Worm (Caenorhabditis elegans): ENCODE results near the gene sdc-3.

The sdc-3 gene

ce11 chrV:15063987-15064386 lies 16.0 kb upstream of the sdc-3 start, which contains the start of gene rap-2:
TSS of gene rap-2 (minus strand) at chrV:15064087.
- TF ChIP-seq C34F6.9 (tag; optimal IDR thresholded peaks at IDR 0.05) (no peak), ztf-11 (tag; optimal IDR thresholded peaks at IDR 0.05) (no peak), crh-2 (tag; optimal IDR thresholded peaks at IDR 0.05) (no peak), ztf-1 (GFP tag; conservative IDR thresholded peaks at IDR 0.05) (no peak), mab-5 (tag; optimal IDR thresholded peaks at IDR 0.05) (no peak), ceh-16 (tag; optimal IDR thresholded peaks at IDR 0.05) (no peak), ZK546.5 (tag; optimal IDR thresholded peaks at IDR 0.05) (no peak)

- TF ChIP-seq R02D3.7 (tag; optimal IDR thresholded peaks at IDR 0.05) (no peak), nhr-12 (tag; optimal IDR thresholded peaks at IDR 0.05) (no peak), ceh-16 (tag; optimal IDR thresholded peaks at IDR 0.05) (no peak), mdl-1 (tag; optimal IDR thresholded peaks at IDR 0.05) (no peak), lsy-2 (tag; optimal IDR thresholded peaks at IDR 0.05) (no peak), peb-1 (tag; optimal IDR thresholded peaks at IDR 0.05) (no peak), lin-39 (tag; optimal IDR thresholded peaks at IDR 0.05) (no peak), nhr-6 (tag; optimal IDR thresholded peaks at IDR 0.05) (no peak), mab-5 (tag; optimal IDR thresholded peaks at IDR 0.05) (no peak), egl-27 (tag; optimal IDR thresholded peaks at IDR 0.05) (no peak)
These were observed 12.6 kb upstream of the sdc-3 start for ce11 chrV:15060595-15060994.

- TF ChIP-seq nhr-129 (tag; optimal IDR thresholded peaks at IDR 0.05) (peak; percentile 36), nhr-12 (tag; optimal IDR thresholded peaks at IDR 0.05) (no peak), nhr-77 (tag; optimal IDR thresholded peaks at IDR 0.05) (no peak), mdl-1 (tag; optimal IDR thresholded peaks at IDR 0.05) (no peak), C34F6.9 (tag; optimal IDR thresholded peaks at IDR 0.05) (peak; percentile 39), gmeb-1 (tag; optimal IDR thresholded peaks at IDR 0.05) (peak; percentile 75)
These were observed 11.5 kb upstream of the sdc-3 start, which contains the start of the genes mcm-3 and C25D7.15 for ce11 chrV:15059534-15059933. TSS of gene mcm-3 (minus strand) at chrV:15059599. TSS of gene C25D7.15 (plus strand) at chrV:15059808.

- TF ChIP-seq R02D3.7 (tag; optimal IDR thresholded peaks at IDR 0.05) (no peak), nhr-23 (tag; optimal IDR thresholded peaks at IDR 0.05) (no peak), unc-39 (tag; optimal IDR thresholded peaks at IDR 0.05) (no peak), ceh-82 (tag; optimal IDR thresholded peaks at IDR 0.05) (no peak), ZK546.5 (tag; optimal IDR thresholded peaks at IDR 0.05) (no peak), elt-1 (tag; optimal IDR thresholded peaks at IDR 0.05) (no peak)
These were observed 11.0 kb upstream of the sdc-3 start for ce11 chrV:15058965-15059364.

ce11 chrV:15058423-15058822 lies 10.4 kb upstream of the sdc-3 start:
- TF ChIP-seq nhr-129 (tag; optimal IDR thresholded peaks at IDR 0.05) (no peak), ceh-82 (tag; optimal IDR thresholded peaks at IDR 0.05) (no peak), ztf-1 (GFP tag; conservative IDR thresholded peaks at IDR 0.05) (no peak), ztf-11 (tag; optimal IDR thresholded peaks at IDR 0.05) (no peak), Y55F3AM.14 (GFP tag; optimal IDR thresholded peaks at IDR 0.05) (no peak), crh-2 (tag; optimal IDR thresholded peaks at IDR 0.05) (no peak), mab-5 (tag; optimal IDR thresholded peaks at IDR 0.05) (no peak)

- no peak for TF ChIP-seq elt-1 (tag; optimal IDR thresholded peaks at IDR 0.05)
These were observed 9.7 kb upstream of the sdc-3 start for ce11 chrV:15057724-15058123.

ce11 chrV:15056346-15056839 lies 8.4 kb upstream of the sdc-3 start:
- no peak for TF ChIP-seq ceh-82 (tag; optimal IDR thresholded peaks at IDR 0.05)
- no peak for TF ChIP-seq C34F6.9 (tag; optimal IDR thresholded peaks at IDR 0.05)
- no peak for TF ChIP-seq nhr-12 (tag; optimal IDR thresholded peaks at IDR 0.05)
- TF ChIP-seq nhr-6 (tag; optimal IDR thresholded peaks at IDR 0.05) = no peak
- TF ChIP-seq unc-62 (GFP tag; optimal IDR thresholded peaks at IDR 0.05) = no peak
- TF ChIP-seq aly-2 (tag; optimal IDR thresholded peaks at IDR 0.05) = no peak
- TF ChIP-seq ama-1 (optimal IDR thresholded peaks at IDR 0.05) = no peak
- no peak for TF ChIP-seq nhr-25 (tag; optimal IDR thresholded peaks at IDR 0.05)
- no peak for TF ChIP-seq sem-4 (tag; optimal IDR thresholded peaks at IDR 0.05)
- no peak for TF ChIP-seq lsy-2 (tag; optimal IDR thresholded peaks at IDR 0.05)
- no peak for TF ChIP-seq elt-3 (tag; optimal IDR thresholded peaks at IDR 0.05)
